Fruit fly (Drosophila melanogaster) whole organism, wandering third instar larva: ENCODE results near the gene Imp.
A peak's percentile ranks its signal among the peaks of the same experiment; 100 is the strongest.

Experiments used
- Abd-B ChIP-seq: fragments of >200 bp; optimal IDR thresholded peaks from 2 replicates; lab custom pipeline; 2017; ENCODE audit warnings: missing biosample characterization, missing genetic modification characterization
- CG32264 ChIP-seq: fragments of 200-800 bp; sonication (Bioruptor generic); optimal IDR thresholded peaks from 2 replicates; lab custom pipeline; 2016; ENCODE audit warnings: missing biosample characterization, missing genetic modification characterization
- CG9705 ChIP-seq: fragments of 200-800 bp; sonication (Bioruptor generic); optimal IDR thresholded peaks from 2 replicates; lab custom pipeline; 2018; ENCODE audit warnings: missing biosample characterization, mild to moderate bottlenecking, missing genetic modification characterization
- CrebA ChIP-seq: fragments of 200-800 bp; sonication (Bioruptor generic); optimal IDR thresholded peaks from 2 replicates; lab custom pipeline; 2016; ENCODE audit warnings: missing biosample characterization, mild to moderate bottlenecking, missing genetic modification characterization, borderline replicate concordance
- Dif ChIP-seq: fragments of 200-275, 200-300 bp; sonication (Bioruptor generic); optimal IDR thresholded peaks from 2 replicates; lab custom pipeline; 2018; ENCODE audit warnings: missing biosample characterization, missing genetic modification characterization; ENCODE audit not compliant: partially characterized antibody
- HLH106 ChIP-seq: fragments of 200-800 bp; optimal IDR thresholded peaks from 3 replicates; lab custom pipeline; 2019; ENCODE audit warnings: missing biosample characterization, mild to moderate bottlenecking, missing genetic modification characterization, moderate library complexity
- Hnf4 ChIP-seq: fragments of 200-800 bp; sonication (Bioruptor generic); optimal IDR thresholded peaks from 2 replicates; lab custom pipeline; 2016; ENCODE audit warnings: missing biosample characterization, mild to moderate bottlenecking, missing genetic modification characterization
- Hr78 ChIP-seq: fragments of >200 bp; optimal IDR thresholded peaks from 2 replicates; lab custom pipeline; 2017; ENCODE audit warnings: missing biosample characterization, missing genetic modification characterization
- Hr83 ChIP-seq: fragments of 200-300 bp; sonication (Bioruptor generic); optimal IDR thresholded peaks from 2 replicates; lab custom pipeline; 2016; ENCODE audit warnings: missing biosample characterization, mild to moderate bottlenecking, missing genetic modification characterization, moderate library complexity; ENCODE audit not compliant: poor library complexity, severe bottlenecking
- Jra ChIP-seq: sonication (Bioruptor generic); optimal IDR thresholded peaks from 2 replicates; lab custom pipeline; 2016; ENCODE audit warnings: missing biosample characterization, missing genetic modification characterization
- Myc ChIP-seq: fragments of >200 bp; optimal IDR thresholded peaks from 2 replicates; lab custom pipeline; 2017
- OdsH ChIP-seq: fragments of 200-800 bp; sonication (Bioruptor generic); optimal IDR thresholded peaks from 2 replicates; lab custom pipeline; 2016; ENCODE audit warnings: missing biosample characterization, mild to moderate bottlenecking, missing genetic modification characterization
- Rel ChIP-seq, 2 experiments: fragments of 200-800 bp; sonication (Bioruptor generic) in 1 of 2; optimal IDR thresholded peaks; 2 replicates in 1 of 2; 3 replicates in 1 of 2; lab custom pipeline; 2016 to 2019; ENCODE audit warnings: mild to moderate bottlenecking in 2 of 2, missing biosample characterization in 2 of 2, missing genetic modification characterization in 2 of 2, moderate library complexity in 1 of 2
- Sp1 ChIP-seq: fragments of 200-800 bp; sonication (Bioruptor generic); optimal IDR thresholded peaks from 3 replicates; lab custom pipeline; 2019; ENCODE audit warnings: missing biosample characterization, mild to moderate bottlenecking, missing genetic modification characterization, moderate library complexity
- br ChIP-seq: fragments of 200-800 bp; sonication (Bioruptor generic); optimal IDR thresholded peaks from 2 replicates; lab custom pipeline; 2016; ENCODE audit warnings: missing biosample characterization, missing genetic modification characterization
- brk ChIP-seq: fragments of 200-800 bp; sonication (Bioruptor generic); optimal IDR thresholded peaks from 2 replicates; lab custom pipeline; 2016; ENCODE audit warnings: missing biosample characterization, mild to moderate bottlenecking, missing genetic modification characterization
- dmrt93B ChIP-seq: fragments of 200-800 bp; sonication (Bioruptor generic); optimal IDR thresholded peaks from 2 replicates; lab custom pipeline; 2018; ENCODE audit warnings: missing biosample characterization, mild to moderate bottlenecking, missing genetic modification characterization
- dsf ChIP-seq: sonication (Bioruptor generic); optimal IDR thresholded peaks from 2 replicates; lab custom pipeline; 2016; ENCODE audit warnings: missing biosample characterization, missing genetic modification characterization, borderline replicate concordance
- ey ChIP-seq: fragments of 200-800 bp; sonication (Bioruptor generic); optimal IDR thresholded peaks from 2 replicates; lab custom pipeline; 2016; ENCODE audit warnings: missing biosample characterization, missing genetic modification characterization
- foxo ChIP-seq, 2 experiments: fragments of 200-800 bp; sonication (Bioruptor generic); optimal IDR thresholded peaks; 2 replicates in 1 of 2; 3 replicates in 1 of 2; lab custom pipeline; 2016 to 2017; ENCODE audit warnings: missing biosample characterization in 2 of 2, missing genetic modification characterization in 2 of 2
- fru ChIP-seq: fragments of 200-800 bp; sonication (Bioruptor generic); optimal IDR thresholded peaks from 3 replicates; lab custom pipeline; 2016; ENCODE audit warnings: missing biosample characterization, mild to moderate bottlenecking, missing genetic modification characterization
- h ChIP-seq: fragments of 200-800 bp; sonication (Bioruptor generic); optimal IDR thresholded peaks from 3 replicates; lab custom pipeline; 2016; ENCODE audit warnings: missing biosample characterization, mild to moderate bottlenecking, missing genetic modification characterization
- jim ChIP-seq: fragments of 175-275, 200-325 bp; sonication (Bioruptor generic); optimal IDR thresholded peaks from 2 replicates; lab custom pipeline; 2016; ENCODE audit warnings: missing biosample characterization, mild to moderate bottlenecking, missing genetic modification characterization
- pan ChIP-seq: fragments of >200 bp; optimal IDR thresholded peaks from 2 replicates; lab custom pipeline; 2017
- psq ChIP-seq: fragments of 200-800 bp; sonication (Bioruptor generic); optimal IDR thresholded peaks from 3 replicates; lab custom pipeline; 2017; ENCODE audit warnings: missing biosample characterization, mild to moderate bottlenecking, missing genetic modification characterization, moderate library complexity
- rgr ChIP-seq: fragments of 200-800 bp; sonication (Bioruptor generic); optimal IDR thresholded peaks from 3 replicates; lab custom pipeline; 2016; ENCODE audit warnings: missing biosample characterization, mild to moderate bottlenecking, missing genetic modification characterization
- sage ChIP-seq: fragments of 200-800 bp; sonication (Bioruptor generic); optimal IDR thresholded peaks from 2 replicates; lab custom pipeline; 2016; ENCODE audit warnings: missing biosample characterization, mild to moderate bottlenecking, missing genetic modification characterization
- sv ChIP-seq: fragments of 200-800 bp; sonication (Bioruptor generic); optimal IDR thresholded peaks from 3 replicates; lab custom pipeline; 2016; ENCODE audit warnings: missing biosample characterization, missing genetic modification characterization
- usp ChIP-seq: fragments of >200 bp; optimal IDR thresholded peaks from 2 replicates; lab custom pipeline; 2017; ENCODE audit warnings: missing biosample characterization, missing genetic modification characterization
- woc ChIP-seq: sonication (Bioruptor generic); optimal IDR thresholded peaks from 2 replicates; lab custom pipeline; 2016; ENCODE audit warnings: missing biosample characterization, mild to moderate bottlenecking, missing genetic modification characterization

The Imp gene

DNA sequence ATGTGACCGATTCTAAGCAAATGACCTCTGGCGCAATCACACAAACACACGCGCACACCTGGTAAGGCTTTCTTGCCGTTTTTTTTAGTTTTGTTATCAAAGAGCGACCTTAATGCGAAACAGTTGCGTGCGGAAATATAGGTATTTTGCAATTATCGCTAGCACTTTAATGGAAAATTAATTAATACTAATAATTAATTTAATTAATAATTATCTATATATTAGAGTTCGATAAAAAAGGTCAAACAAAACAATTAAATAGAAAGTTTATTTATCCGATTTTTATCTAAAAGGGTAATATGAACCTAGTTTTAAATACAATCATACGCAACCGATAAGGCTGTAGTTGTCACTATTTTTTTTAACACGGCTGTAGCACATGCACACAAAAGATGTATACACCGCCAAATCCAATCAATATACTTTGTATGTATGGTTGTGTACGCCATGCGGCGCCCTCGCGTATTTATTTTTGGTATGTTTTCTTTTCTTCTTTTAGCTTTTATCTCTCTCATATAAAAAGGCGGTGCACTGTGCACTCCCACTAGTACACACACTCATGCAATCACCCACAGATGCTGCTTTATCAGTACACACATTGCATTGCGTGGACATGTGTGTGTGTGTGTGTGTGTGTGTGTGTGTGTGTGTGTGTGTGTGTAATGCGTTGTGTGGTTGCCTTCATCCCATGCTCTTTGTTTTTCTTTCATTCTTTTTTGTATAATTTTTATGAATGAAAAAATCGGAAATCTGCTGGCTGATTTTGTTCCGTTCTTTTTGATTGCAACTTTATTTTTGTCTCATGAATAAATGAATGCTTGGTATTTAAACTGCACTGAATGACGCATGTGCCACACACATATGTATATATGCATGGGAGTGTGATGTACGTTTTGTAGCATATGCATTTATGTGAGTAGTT lies 21.4 kb downstream of the Imp start:
- TF ChIP-seq HLH106 (peak; percentile 66), CG32264 (no peak), psq (GFP tag; lab: Kevin White, UChicago) (peak; percentile 65), Sp1 (GFP tag; lab: Kevin White, UChicago) (peak; percentile 65), ey (GFP tag; lab: Kevin White, UChicago) (peak; percentile 13), usp (GFP tag; lab: Kevin White, UChicago) (no peak), rgr (GFP tag; lab: Kevin White, UChicago) (peak; percentile 39), br (no peak), pan (lab: Kevin White, UChicago) (no peak), CG9705 (GFP tag; lab: Kevin White, UChicago) (no peak), Jra (GFP tag; lab: Kevin White, UChicago) (no peak), Myc (lab: Kevin White, UChicago) (no peak), sage (peak; percentile 18), OdsH (GFP tag; lab: Kevin White, UChicago) (peak; percentile 21), Rel (GFP tag; optimal IDR thresholded peaks at IDR 0.05; lab: Kevin White, UChicago) (no peak), Rel (tag; optimal IDR thresholded peaks at IDR 0.05; lab: Kevin White, UChicago) (peak; percentile 24), woc (GFP tag; lab: Kevin White, UChicago) (peak; percentile 28), h (peak; percentile 25), foxo (GFP tag; optimal IDR thresholded peaks at IDR 0.05; lab: Kevin White, UChicago) (peak in 1 of 2 experiments; percentile 61), Hr78 (GFP tag; lab: Kevin White, UChicago) (no peak), dmrt93B (peak; percentile 39), fru (peak; percentile 19), dsf (GFP tag; lab: Kevin White, UChicago) (no peak)
- TF ChIP-seq, all 38 proteins: peak for 13

DNA sequence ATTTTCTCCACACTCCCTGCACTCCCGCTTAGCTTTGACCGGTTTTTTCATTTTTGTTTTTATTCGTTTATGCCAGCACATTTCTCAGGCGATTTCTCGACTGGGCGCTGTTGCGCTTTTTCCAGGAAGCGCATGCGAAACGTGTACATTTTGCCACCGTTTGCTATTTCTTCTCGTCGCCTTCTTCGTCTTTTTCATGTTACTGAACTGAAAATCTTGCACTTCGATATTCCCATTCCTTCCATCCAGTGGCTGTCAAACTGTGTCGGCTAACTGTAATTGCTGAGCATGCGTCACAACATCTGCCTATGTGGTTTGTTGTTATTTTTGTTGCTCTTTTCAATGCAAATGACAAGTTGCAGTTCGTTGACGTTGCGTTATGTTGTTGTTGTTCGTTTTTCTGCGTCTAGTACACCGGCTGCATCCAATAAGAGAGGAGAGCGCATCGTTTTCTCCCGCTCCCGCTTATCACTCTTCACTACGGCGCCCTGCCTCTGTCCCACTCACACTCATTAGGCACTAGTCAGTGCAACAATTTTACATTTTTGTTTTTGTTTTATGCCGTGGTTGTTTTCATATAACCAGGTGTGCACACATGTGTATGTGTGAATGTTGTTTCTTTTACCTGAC lies 22.1 kb downstream of the Imp start:
- no peak for TF ChIP-seq br
- TF ChIP-seq Hr83, result no peak
- TF ChIP-seq Sp1 (GFP tag; lab: Kevin White, UChicago), result no peak
- no peak for TF ChIP-seq usp (GFP tag; lab: Kevin White, UChicago)
- no peak for TF ChIP-seq CG9705 (GFP tag; lab: Kevin White, UChicago)
- no peak for TF ChIP-seq psq (GFP tag; lab: Kevin White, UChicago)
- no peak for TF ChIP-seq sv (GFP tag; lab: Kevin White, UChicago)
- no peak for TF ChIP-seq pan (lab: Kevin White, UChicago)
- TF ChIP-seq Jra (GFP tag; lab: Kevin White, UChicago), result no peak
- no peak for TF ChIP-seq Myc (lab: Kevin White, UChicago)
- no peak for TF ChIP-seq Hnf4
- no peak for TF ChIP-seq ey (GFP tag; lab: Kevin White, UChicago)
- no peak for TF ChIP-seq CG32264
- no peak for TF ChIP-seq Rel (GFP tag; optimal IDR thresholded peaks at IDR 0.05; lab: Kevin White, UChicago)
- no peak for TF ChIP-seq Rel (tag; optimal IDR thresholded peaks at IDR 0.05; lab: Kevin White, UChicago)
- TF ChIP-seq brk (GFP tag; lab: Kevin White, UChicago), result no peak
- no peak for TF ChIP-seq Abd-B (GFP tag; lab: Kevin White, UChicago)
- TF ChIP-seq CrebA (GFP tag; lab: Kevin White, UChicago), result no peak

DNA sequence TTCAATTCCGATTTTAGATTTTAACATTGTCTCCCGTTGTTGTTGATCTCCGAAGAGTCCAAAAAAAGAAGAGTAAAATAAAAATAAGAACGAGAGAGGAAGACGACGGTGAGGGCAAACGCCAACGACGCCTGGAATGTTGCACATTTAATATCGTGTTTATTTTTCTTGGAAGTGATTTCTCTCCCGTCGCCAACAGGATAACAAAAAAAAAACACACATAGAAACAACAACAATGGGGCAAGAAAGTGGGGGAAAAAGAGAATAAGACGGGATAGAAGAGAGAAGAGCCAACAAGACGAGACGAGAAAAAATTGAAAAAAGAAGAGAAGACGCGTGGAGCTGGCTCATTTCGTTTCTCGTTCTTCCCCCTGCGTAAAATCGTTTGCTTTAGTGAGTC lies 23.0 kb downstream of the Imp start:
- TF ChIP-seq fru (no peak), sage (no peak), sv (GFP tag; lab: Kevin White, UChicago) (no peak), rgr (GFP tag; lab: Kevin White, UChicago) (no peak), HLH106 (no peak), Abd-B (GFP tag; lab: Kevin White, UChicago) (no peak), Myc (lab: Kevin White, UChicago) (no peak), Hr78 (GFP tag; lab: Kevin White, UChicago) (no peak), Rel (GFP tag; optimal IDR thresholded peaks at IDR 0.05; lab: Kevin White, UChicago) (no peak), Rel (tag; optimal IDR thresholded peaks at IDR 0.05; lab: Kevin White, UChicago) (peak; percentile 33), Hr83 (no peak), usp (GFP tag; lab: Kevin White, UChicago) (no peak), h (no peak), jim (GFP tag; lab: Kevin White, UChicago) (no peak), foxo (GFP tag; optimal IDR thresholded peaks at IDR 0.05; lab: Kevin White, UChicago) (no peak), Dif (GFP tag; lab: Kevin White, UChicago) (peak; percentile 0), psq (GFP tag; lab: Kevin White, UChicago) (peak; percentile 73), pan (lab: Kevin White, UChicago) (no peak)
- TF ChIP-seq, all 38 proteins: peak for 3
